Fruit fly (Drosophila melanogaster): ENCODE results near the gene CG13000.

The CG13000 gene

DNA sequence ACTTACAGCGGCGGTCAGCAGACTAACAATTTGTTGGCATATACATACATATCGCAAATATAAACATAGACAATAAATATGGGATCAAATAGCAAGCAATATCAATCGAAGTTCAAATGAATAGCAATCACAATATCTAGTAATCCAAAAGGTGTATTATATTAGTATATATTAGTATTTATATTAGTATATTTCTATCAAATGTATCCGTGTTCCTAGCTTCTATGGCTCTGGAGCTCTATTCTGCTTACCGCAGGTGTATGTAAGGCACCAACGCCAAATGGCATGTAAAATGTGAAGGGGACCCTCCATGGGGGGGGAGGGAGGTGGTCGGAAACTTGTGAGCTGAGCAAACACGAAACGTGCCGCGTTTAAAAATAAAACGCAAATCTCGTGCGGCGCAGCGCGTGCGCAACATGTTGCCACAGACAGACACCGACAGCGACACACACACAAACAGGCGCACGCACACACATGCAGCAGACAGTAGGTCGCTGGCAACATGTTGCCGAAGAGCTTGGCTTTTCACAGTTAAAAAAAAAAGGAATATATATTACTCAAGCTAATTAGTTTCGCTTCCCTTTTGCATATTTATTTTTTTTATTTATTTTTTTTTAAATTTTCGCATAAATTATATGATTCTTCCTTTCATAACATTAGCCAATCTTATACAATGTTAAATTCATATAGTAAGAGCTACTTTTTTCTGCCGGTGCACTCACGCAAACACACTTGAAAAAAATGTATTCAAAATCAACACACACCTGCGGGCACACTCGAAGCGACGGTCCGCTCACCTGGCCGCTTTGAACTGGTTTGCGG lies 17.6 kb downstream of the CG13000 start (continued):
- TF ChIP-seq CG1621 (tag; optimal IDR thresholded peaks at IDR 0.05) = peak; percentile 43
- TF ChIP-seq fkh (GFP tag; optimal IDR thresholded peaks at IDR 0.05) = peak; percentile 64
- TF ChIP-seq Hr39 (GFP tag; optimal IDR thresholded peaks at IDR 0.05) = peak; percentile 36
- peak; percentile 73 for TF ChIP-seq CG3032 (tag; optimal IDR thresholded peaks at IDR 0.05)
- TF ChIP-seq Sox14 (GFP tag; optimal IDR thresholded peaks at IDR 0.05) = peak; percentile 23
- peak; percentile 63 for TF ChIP-seq CG10669 (GFP tag; optimal IDR thresholded peaks at IDR 0.05)
- peak; percentile 18 for TF ChIP-seq Eip93F (GFP tag; optimal IDR thresholded peaks at IDR 0.05)
- peak; percentile 84 for TF ChIP-seq eg (GFP tag; IDR thresholded peaks at IDR 0.05)
- TF ChIP-seq vri (GFP tag; optimal IDR thresholded peaks at IDR 0.05) = peak; percentile 16
- peak; percentile 75 for TF ChIP-seq acj6 (GFP tag; optimal IDR thresholded peaks at IDR 0.05)
- TF ChIP-seq CG11902 (GFP tag; optimal IDR thresholded peaks at IDR 0.05) = peak; percentile 37
- peak; percentile 75 for TF ChIP-seq CG32006 (GFP tag; optimal IDR thresholded peaks at IDR 0.05)
- TF ChIP-seq CG15336 (GFP tag; IDR thresholded peaks at IDR 0.05) = peak; percentile 86
- TF ChIP-seq esn (GFP tag; optimal IDR thresholded peaks at IDR 0.05) = peak; percentile 68
- TF ChIP-seq Lpt (GFP tag; optimal IDR thresholded peaks at IDR 0.05) = peak; percentile 65
- TF ChIP-seq dsx (GFP tag; optimal IDR thresholded peaks at IDR 0.05; ENCODE audit: poor library complexity, severe bottlenecking) = peak; percentile 85
- no peak for TF ChIP-seq Hr38 (GFP tag; optimal IDR thresholded peaks at IDR 0.05)
- peak; percentile 47 for TF ChIP-seq Met (GFP tag; optimal IDR thresholded peaks at IDR 0.05)
- TF ChIP-seq Eip78C (GFP tag) = peak; percentile 92
- TF ChIP-seq CG11294 (GFP tag; IDR thresholded peaks at IDR 0.05) = peak; percentile 70; the same call in 1 of the 2 replicates
- TF ChIP-seq CG6808 (GFP tag; optimal IDR thresholded peaks at IDR 0.05) = peak; percentile 62
- peak; percentile 73 for TF ChIP-seq CG6163 (GFP tag; IDR thresholded peaks at IDR 0.05)
- TF ChIP-seq CG16779 (tag; optimal IDR thresholded peaks at IDR 0.05) = peak; percentile 54
- TF ChIP-seq CG6854 (GFP tag; optimal IDR thresholded peaks at IDR 0.05) = peak; percentile 58
- peak; percentile 69 for TF ChIP-seq fd59A (GFP tag; optimal IDR thresholded peaks at IDR 0.05)
- peak; percentile 3 for TF ChIP-seq CG8319 (GFP tag; optimal IDR thresholded peaks at IDR 0.05)

DNA sequence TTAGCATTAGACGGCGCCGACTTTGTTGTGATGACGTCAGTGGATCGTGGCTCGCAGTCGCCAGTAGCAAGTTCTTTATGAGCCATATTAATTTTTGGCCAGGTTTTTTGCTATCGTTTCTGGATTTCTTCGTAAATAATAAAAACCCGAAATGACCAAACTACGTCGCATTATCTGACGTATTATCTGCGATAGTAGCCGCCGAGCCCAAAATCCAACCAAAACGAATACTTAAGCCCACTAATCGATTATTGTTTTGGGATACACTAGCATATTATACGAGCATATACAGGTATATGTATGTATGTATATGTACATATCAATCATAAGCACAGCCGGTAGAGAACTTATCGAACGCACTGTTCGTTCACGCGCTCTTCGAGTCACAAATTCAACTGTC lies 21.5 kb downstream of the CG13000 start:
- no peak for TF ChIP-seq dsx (GFP tag; optimal IDR thresholded peaks at IDR 0.05; ENCODE audit: poor library complexity, severe bottlenecking)
- TF ChIP-seq lz (GFP tag; optimal IDR thresholded peaks at IDR 0.05) = no peak
- no peak for TF ChIP-seq CG6163 (GFP tag; IDR thresholded peaks at IDR 0.05)
- TF ChIP-seq CG4318 (GFP tag; optimal IDR thresholded peaks at IDR 0.05) = no peak
- TF ChIP-seq esn (GFP tag; optimal IDR thresholded peaks at IDR 0.05) = no peak
- TF ChIP-seq fd85E (GFP tag; optimal IDR thresholded peaks at IDR 0.05) = no peak
- TF ChIP-seq pdm3 (GFP tag; optimal IDR thresholded peaks at IDR 0.05) = no peak
- TF ChIP-seq fkh (GFP tag; optimal IDR thresholded peaks at IDR 0.05) = no peak
- TF ChIP-seq Gug (GFP tag; IDR thresholded peaks at IDR 0.05) = no peak
- TF ChIP-seq CG16779 (tag; optimal IDR thresholded peaks at IDR 0.05) = no peak
- no peak for TF ChIP-seq Blimp-1 (GFP tag; optimal IDR thresholded peaks at IDR 0.05)

DNA sequence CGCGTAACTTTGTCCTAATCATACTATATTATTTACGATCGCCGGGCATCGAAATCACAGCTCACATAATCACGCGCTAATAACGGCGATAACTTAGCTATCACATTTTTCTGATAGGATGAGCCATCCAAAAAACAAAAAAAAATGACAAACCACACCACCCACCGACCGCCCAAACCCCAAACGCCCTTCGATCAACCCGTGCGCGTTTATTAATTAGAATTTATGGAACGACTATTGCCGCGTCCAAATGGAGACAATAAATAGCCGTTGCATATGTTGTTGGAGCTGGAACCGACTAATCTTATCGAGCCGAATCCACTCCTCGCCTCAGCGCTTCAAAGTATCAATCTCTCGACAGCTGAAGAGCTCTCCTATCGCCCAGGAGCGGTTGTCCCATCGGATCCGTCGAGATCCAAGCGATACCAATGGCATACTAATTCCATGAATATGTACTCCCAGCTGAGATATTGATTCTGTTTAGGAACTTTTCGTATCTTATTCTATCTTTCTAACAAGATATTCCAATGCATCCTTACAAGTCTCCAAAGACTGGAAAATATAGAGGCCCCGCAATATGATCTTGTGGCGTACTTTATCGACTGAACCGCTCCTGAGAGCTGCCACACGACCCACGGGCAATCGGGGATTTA lies 24.1 kb downstream of the CG13000 start:
- TF ChIP-seq CG6808 (GFP tag; optimal IDR thresholded peaks at IDR 0.05) = no peak
- TF ChIP-seq Eip78C (GFP tag) = peak; percentile 38
- peak; percentile 66 for TF ChIP-seq svp (GFP tag)

DNA sequence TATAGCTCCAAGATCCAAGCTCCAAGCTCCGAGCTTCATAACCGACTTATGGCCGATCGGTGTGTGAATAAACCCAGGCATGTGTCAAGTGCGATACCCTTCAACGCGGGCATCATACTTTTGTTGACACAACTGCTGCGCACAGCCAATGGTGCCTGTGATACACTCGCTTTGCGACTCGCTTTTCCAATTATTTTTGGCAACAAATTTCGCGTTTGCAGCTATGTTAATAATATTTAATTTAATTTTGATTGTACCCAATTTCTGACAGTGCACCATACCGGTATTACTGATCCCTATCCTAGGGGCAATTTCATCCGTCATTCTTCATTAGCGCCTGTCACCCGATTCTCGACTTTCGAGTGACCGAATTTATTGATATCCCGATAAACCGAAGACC lies 24.8 kb downstream of the CG13000 start:
- TF ChIP-seq Eip78C (GFP tag) (peak; percentile 29), CG34406 (GFP tag; optimal IDR thresholded peaks at IDR 0.05) (no peak), lz (GFP tag; optimal IDR thresholded peaks at IDR 0.05) (no peak), CG32006 (GFP tag; optimal IDR thresholded peaks at IDR 0.05) (no peak), Blimp-1 (GFP tag; optimal IDR thresholded peaks at IDR 0.05) (no peak), CG6854 (GFP tag; optimal IDR thresholded peaks at IDR 0.05) (no peak), ss (GFP tag; optimal IDR thresholded peaks at IDR 0.05) (no peak), CG1621 (tag; optimal IDR thresholded peaks at IDR 0.05) (no peak), Smox (GFP tag; optimal IDR thresholded peaks at IDR 0.05) (no peak), fkh (GFP tag; optimal IDR thresholded peaks at IDR 0.05) (peak; percentile 2), CG11762 (GFP tag; optimal IDR thresholded peaks at IDR 0.05; ENCODE audit: insufficient read depth) (no peak), Ets96B (tag; optimal IDR thresholded peaks at IDR 0.05) (no peak), Ets21C (GFP tag; optimal IDR thresholded peaks at IDR 0.05) (no peak), fd59A (GFP tag; optimal IDR thresholded peaks at IDR 0.05) (no peak), pdm3 (GFP tag; optimal IDR thresholded peaks at IDR 0.05) (no peak), dsx (GFP tag; optimal IDR thresholded peaks at IDR 0.05; ENCODE audit: poor library complexity, severe bottlenecking) (no peak), CG6276 (GFP tag; optimal IDR thresholded peaks at IDR 0.05) (no peak), CG3919 (GFP tag; optimal IDR thresholded peaks at IDR 0.05) (no peak), vri (GFP tag; optimal IDR thresholded peaks at IDR 0.05) (no peak), dac (GFP tag; optimal IDR thresholded peaks at IDR 0.05) (no peak), Gug (GFP tag; IDR thresholded peaks at IDR 0.05) (no peak), svp (GFP tag) (peak; percentile 62)

Measured in whole organism, prepupa.